Fruit fly (Drosophila melanogaster): ENCODE measurements around the gene D.

DNA sequence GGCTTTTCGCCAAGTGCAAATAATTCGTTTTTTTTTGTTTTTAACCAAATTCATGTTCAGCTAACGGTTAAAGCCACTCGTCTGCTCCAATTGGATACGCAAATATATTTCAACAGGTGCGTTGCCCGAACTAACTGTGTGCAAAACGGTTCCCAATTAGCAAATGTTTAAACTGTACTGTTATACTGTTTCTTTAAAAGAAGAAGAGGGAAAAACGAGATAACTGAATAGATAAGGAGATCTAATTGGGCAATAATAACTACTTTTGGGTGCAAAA lies 13.0 kb upstream of the D start:
- TF ChIP-seq CG8478 (optimal IDR thresholded peaks at IDR 0.05) = no peak
- no peak for TF ChIP-seq CTCF (optimal IDR thresholded peaks at IDR 0.05)

Measured in S2 (cell line).